Worm (Caenorhabditis elegans) whole organism, mixed stage, embryonic: ENCODE measurements around the gene rnp-3.

Experiments used
- ceh-43 ChIP-seq: fragments of 200-800 bp; sonication (Bioruptor generic); optimal IDR thresholded peaks from 2 replicates; lab custom pipeline; 2018; ENCODE audit warnings: mild to moderate bottlenecking, missing genetic modification characterization, moderate library complexity, missing compliant biosample characterization
- ham-2 ChIP-seq: fragments of 200-800 bp; sonication (Bioruptor generic); optimal IDR thresholded peaks from 2 replicates; lab custom pipeline; 2018; ENCODE audit warnings: mild to moderate bottlenecking, missing genetic modification characterization, missing compliant biosample characterization
- hlh-1 ChIP-seq: fragments of 150-350 bp; optimal IDR thresholded peaks from 2 replicates; lab custom pipeline; 2014; ENCODE audit warnings: missing biosample characterization, missing genetic modification reagents, missing genetic modification characterization
- mep-1 ChIP-seq: fragments of 150-350 bp; optimal IDR thresholded peaks from 2 replicates; lab custom pipeline; 2017; ENCODE audit warnings: missing biosample characterization, missing genetic modification reagents, missing genetic modification characterization, inconsistent platforms
- mls-2 ChIP-seq: sonication (generic microtip); optimal IDR thresholded peaks from 2 replicates; lab custom pipeline; 2016; ENCODE audit warnings: mild to moderate bottlenecking, missing genetic modification characterization, moderate library complexity, missing compliant biosample characterization
- nhr-28 ChIP-seq: fragments of 150-350 bp; optimal IDR thresholded peaks from 2 replicates; lab custom pipeline; 2014; ENCODE audit warnings: missing biosample characterization, missing genetic modification characterization
- snpc-4 ChIP-seq: fragments of 150-350 bp; optimal IDR thresholded peaks from 2 replicates; lab custom pipeline; 2014; ENCODE audit warnings: missing biosample characterization, missing genetic modification characterization
- unc-62 ChIP-seq: fragments of 150-350 bp; optimal IDR thresholded peaks from 2 replicates; lab custom pipeline; 2014; ENCODE audit warnings: missing biosample characterization, missing genetic modification reagents, missing genetic modification characterization
- zip-8 ChIP-seq: fragments of 150-350 bp; optimal IDR thresholded peaks from 2 replicates; lab custom pipeline; 2014; ENCODE audit warnings: missing biosample characterization, missing genetic modification characterization
- ztf-11 ChIP-seq: fragments of 150-350 bp; optimal IDR thresholded peaks from 2 replicates; lab custom pipeline; 2014; ENCODE audit warnings: missing biosample characterization, missing genetic modification characterization

- TF ChIP-seq nhr-28 (tag; lab: Kevin White, UChicago) (no peak), mep-1 (tag; lab: Kevin White, UChicago) (no peak), snpc-4 (tag; lab: Kevin White, UChicago) (no peak), ham-2 (GFP tag; lab: Kevin White, UChicago) (no peak), unc-62 (GFP tag; lab: Kevin White, UChicago) (no peak), zip-8 (no peak), mls-2 (tag; lab: Kevin White, UChicago) (no peak), hlh-1 (tag; lab: Kevin White, UChicago) (no peak), ceh-43 (GFP tag; lab: Kevin White, UChicago) (no peak), ztf-11 (tag; lab: Kevin White, UChicago) (no peak)
Observed at ce11 chrIV:4152143-4152542, 21.7 kb upstream of the rnp-3 start, which contains the start of the genes K08D10.10 and R07C12.1.
